Fruit fly (Drosophila melanogaster): ENCODE results near the gene CG34355.

Gene CG34355

dm6 chr3R:23760219-23761018 lies 43.2 kb upstream of the CG34355 start, which contains the start of gene SdhD (continued):
- TF ChIP-seq Oli (tag; optimal IDR thresholded peaks at IDR 0.05) (no peak), stc (GFP tag; IDR thresholded peaks at IDR 0.05) (no peak), otp (GFP tag; IDR thresholded peaks at IDR 0.05) (no peak), ranshi (GFP tag; IDR thresholded peaks at IDR 0.05) (peak; percentile 33; the same call in 1 of the 2 replicates), CG32772 (GFP tag; IDR thresholded peaks at IDR 0.05) (no peak), Chrac-16 (GFP tag; optimal IDR thresholded peaks at IDR 0.05) (no peak), lmd (GFP tag; IDR thresholded peaks at IDR 0.05) (no peak), ssp (GFP tag; IDR thresholded peaks at IDR 0.05) (no peak), Trl (optimal IDR thresholded peaks at IDR 0.05) (no peak), Trl (GFP tag; optimal IDR thresholded peaks at IDR 0.05) (no peak), ato (GFP tag; IDR thresholded peaks at IDR 0.05; ENCODE audit: partially characterized antibody) (peak; percentile 71; the same call in 1 of the 2 replicates), h (optimal IDR thresholded peaks at IDR 0.05) (no peak), CG12155 (GFP tag; optimal IDR thresholded peaks at IDR 0.05) (peak; percentile 31), grau (tag; optimal IDR thresholded peaks at IDR 0.05) (peak; percentile 10), CG9932 (GFP tag; IDR thresholded peaks at IDR 0.05) (peak; percentile 56), CG17186 (GFP tag; optimal IDR thresholded peaks at IDR 0.05) (no peak), onecut (GFP tag; IDR thresholded peaks at IDR 0.05) (peak; percentile 48; the same call in 1 of the 2 replicates), CG7745 (tag; optimal IDR thresholded peaks at IDR 0.05) (no peak), CG6654 (GFP tag; optimal IDR thresholded peaks at IDR 0.05) (no peak), abd-A (tag; optimal IDR thresholded peaks at IDR 0.05) (no peak), D (optimal IDR thresholded peaks at IDR 0.05) (no peak), D (GFP tag; optimal IDR thresholded peaks at IDR 0.05) (no peak), sug (tag; optimal IDR thresholded peaks at IDR 0.05) (peak; percentile 18), CG10462 (GFP tag; optimal IDR thresholded peaks at IDR 0.05) (no peak), CG17328 (GFP tag; IDR thresholded peaks at IDR 0.05) (no peak; the same call in 1 of the 2 replicates), Fer1 (GFP tag; optimal IDR thresholded peaks at IDR 0.05) (peak; percentile 46), ewg (GFP tag; optimal IDR thresholded peaks at IDR 0.05) (no peak), Ravus (GFP tag; IDR thresholded peaks at IDR 0.05) (no peak), cg (GFP tag; optimal IDR thresholded peaks at IDR 0.05) (no peak), CG4404 (GFP tag; IDR thresholded peaks at IDR 0.05) (no peak), NC2α (GFP tag; optimal IDR thresholded peaks at IDR 0.05) (no peak), E2f2 (GFP tag; IDR thresholded peaks at IDR 0.05) (peak; percentile 30; the same call in 1 of the 2 replicates), Side (GFP tag; optimal IDR thresholded peaks at IDR 0.05) (no peak), shn (GFP tag; optimal IDR thresholded peaks at IDR 0.05) (peak; percentile 0), amos (GFP tag; IDR thresholded peaks at IDR 0.05; ENCODE audit: partially characterized antibody) (peak; percentile 58; the same call in 1 of the 2 replicates), zfh2 (GFP tag; optimal IDR thresholded peaks at IDR 0.05) (peak; percentile 53), fd102C (GFP tag; optimal IDR thresholded peaks at IDR 0.05) (no peak), sim (GFP tag; IDR thresholded peaks at IDR 0.05) (no peak), pfk (GFP tag; optimal IDR thresholded peaks at IDR 0.05) (no peak), CG6254 (GFP tag; optimal IDR thresholded peaks at IDR 0.05) (no peak), B-H2 (GFP tag; optimal IDR thresholded peaks at IDR 0.05) (peak; percentile 61), Vsx1 (GFP tag; optimal IDR thresholded peaks at IDR 0.05) (peak; percentile 46), tio (GFP tag; optimal IDR thresholded peaks at IDR 0.05) (no peak), CG3838 (GFP tag; optimal IDR thresholded peaks at IDR 0.05) (no peak), eve (GFP tag; optimal IDR thresholded peaks at IDR 0.05) (no peak), sens (GFP tag) (peak; percentile 86), Antp (GFP tag; optimal IDR thresholded peaks at IDR 0.05) (no peak), Scr (GFP tag; IDR thresholded peaks at IDR 0.05; ENCODE audit: partially characterized antibody) (peak; percentile 53), CoRest (tag; optimal IDR thresholded peaks at IDR 0.05) (no peak), Opbp (GFP tag; IDR thresholded peaks at IDR 0.05; ENCODE audit: partially characterized antibody) (peak; percentile 58; the same call in 2 of the 3 replicates), Sox102F (GFP tag; optimal IDR thresholded peaks at IDR 0.05) (no peak)

Measured in whole organism, embryonic.